Fruit fly (Drosophila melanogaster): ENCODE data around the gene Lasp.

DNA sequence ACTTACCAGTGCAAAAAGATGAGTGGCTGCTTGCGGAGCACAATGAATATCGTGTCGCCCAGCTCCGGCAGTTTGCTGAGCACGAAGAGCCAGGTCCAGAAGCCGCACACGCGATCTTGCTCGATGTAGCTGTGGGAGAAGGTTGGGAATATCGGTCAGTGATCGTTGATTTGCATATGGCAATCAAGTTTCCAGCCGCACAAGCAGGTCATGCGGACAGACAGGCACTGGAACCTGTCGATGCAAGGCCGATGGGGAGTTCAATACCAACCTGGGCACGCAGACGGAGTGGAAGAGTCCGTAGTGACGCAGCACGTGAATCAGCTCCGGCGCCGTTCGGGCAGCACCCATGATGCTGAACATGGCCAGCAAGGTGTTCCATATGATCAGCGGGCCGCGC lies 60.4 kb downstream of the Lasp start:
- TF ChIP-seq psq (optimal IDR thresholded peaks at IDR 0.05) (no peak), ttk (optimal IDR thresholded peaks at IDR 0.05) (no peak), Myc (optimal IDR thresholded peaks at IDR 0.05) (no peak), h (optimal IDR thresholded peaks at IDR 0.05) (no peak), insv (optimal IDR thresholded peaks at IDR 0.05) (no peak), Sin3A (optimal IDR thresholded peaks at IDR 0.05) (no peak)

Data from Kc167 (cell line).